Worm (Caenorhabditis elegans) whole organism, L4/young adult: ENCODE measurements around the gene set-16.

Experiments
- W03F9.2 ChIP-seq: fragments of 150-350 bp; optimal IDR thresholded peaks from 2 replicates; lab custom pipeline; 2014; ENCODE audit warnings: missing biosample characterization, missing genetic modification characterization
- dao-5 ChIP-seq: sonication (generic microtip); optimal IDR thresholded peaks from 2 replicates; lab custom pipeline; 2016; ENCODE audit warnings: missing genotype, missing genetic modification characterization, moderate library complexity, missing compliant biosample characterization
- him-1 ChIP-seq: sonication (generic microtip); optimal IDR thresholded peaks from 2 replicates; lab custom pipeline; 2016; ENCODE audit warnings: missing genotype, missing genetic modification reagents, missing genetic modification characterization, missing compliant biosample characterization

The set-16 gene

ce11 chrIII:13625650-13626430 lies 17.9 kb upstream of the set-16 start:
- TF ChIP-seq W03F9.2, result no peak
- TF ChIP-seq dao-5, result peak; percentile 0
- no peak for TF ChIP-seq him-1 (tag; lab: Kevin White, UChicago)

- TF ChIP-seq him-1 (tag; lab: Kevin White, UChicago), result no peak
- no peak for TF ChIP-seq dao-5
- no peak for TF ChIP-seq W03F9.2
Observed at ce11 chrIII:13626692-13627091, 17.0 kb upstream of the set-16 start, which contains the start of gene T12D8.5. Gene T12D8.5, minus strand, starts transcription at chrIII:13626786.

ce11 chrIII:13630708-13631107 lies 13.0 kb upstream of the set-16 start, which contains the start of gene arrd-17:
Gene arrd-17, minus strand, starts transcription at chrIII:13630808.
- TF ChIP-seq him-1 (tag; lab: Kevin White, UChicago), result no peak
- TF ChIP-seq W03F9.2, result no peak
- no peak for TF ChIP-seq dao-5

- no peak for TF ChIP-seq him-1 (tag; lab: Kevin White, UChicago)
- TF ChIP-seq dao-5, result no peak
Observed at ce11 chrIII:13633826-13634225, 9.9 kb upstream of the set-16 start.

- no peak for TF ChIP-seq W03F9.2
- TF ChIP-seq dao-5, result no peak
- TF ChIP-seq him-1 (tag; lab: Kevin White, UChicago), result no peak
Observed at ce11 chrIII:13635235-13635634, 8.5 kb upstream of the set-16 start.

ce11 chrIII:13635730-13636360 lies 7.9 kb upstream of the set-16 start:
- TF ChIP-seq W03F9.2 (no peak), dao-5 (no peak), him-1 (tag; lab: Kevin White, UChicago) (no peak)

- TF ChIP-seq W03F9.2, result no peak
- no peak for TF ChIP-seq him-1 (tag; lab: Kevin White, UChicago)
- TF ChIP-seq dao-5, result no peak
Observed at ce11 chrIII:13637681-13638080, 6.0 kb upstream of the set-16 start.

- TF ChIP-seq dao-5 (no peak), him-1 (tag; lab: Kevin White, UChicago) (no peak), W03F9.2 (no peak)
Observed at ce11 chrIII:13640003-13640499, 3.7 kb upstream of the set-16 start.

ce11 chrIII:13640869-13641268 lies 2.8 kb upstream of the set-16 start:
- TF ChIP-seq dao-5 (no peak), him-1 (tag; lab: Kevin White, UChicago) (no peak), W03F9.2 (no peak)

ce11 chrIII:13641588-13641987 lies 2.1 kb upstream of the set-16 start, which contains the start of gene acbp-5:
Gene acbp-5, minus strand, starts transcription at chrIII:13641688.
- no peak for TF ChIP-seq him-1 (tag; lab: Kevin White, UChicago)
- TF ChIP-seq dao-5, result no peak
- no peak for TF ChIP-seq W03F9.2

- no peak for TF ChIP-seq him-1 (tag; lab: Kevin White, UChicago)
Observed at ce11 chrIII:13642227-13642626, 1.5 kb upstream of the set-16 start, which contains the start of gene T12D8.10. Gene T12D8.10, minus strand, starts transcription at chrIII:13642327.

ce11 chrIII:13642776-13643175 lies 940 bp upstream of the set-16 start:
- TF ChIP-seq W03F9.2, result no peak
- no peak for TF ChIP-seq dao-5
- no peak for TF ChIP-seq him-1 (tag; lab: Kevin White, UChicago)

ce11 chrIII:13644279-13644678 lies 563 bp downstream of the set-16 start:
- no peak for TF ChIP-seq dao-5
- TF ChIP-seq W03F9.2, result no peak
- no peak for TF ChIP-seq him-1 (tag; lab: Kevin White, UChicago)

ce11 chrIII:13645885-13646488 lies 2.3 kb downstream of the set-16 start:
- no peak for TF ChIP-seq W03F9.2
- no peak for TF ChIP-seq him-1 (tag; lab: Kevin White, UChicago)
- TF ChIP-seq dao-5, result no peak

ce11 chrIII:13648540-13648939 lies 4.8 kb downstream of the set-16 start:
- TF ChIP-seq W03F9.2 (no peak), him-1 (tag; lab: Kevin White, UChicago) (no peak), dao-5 (no peak)
